Worm (Caenorhabditis elegans) whole organism, young adult: ENCODE measurements around the gene C50F4.9.

ENCODE experiments used
- B0035.1 ChIP-seq: sonication (generic microtip); optimal IDR thresholded peaks from 2 replicates; lab custom pipeline; 2016; ENCODE audit warnings: missing genetic modification characterization, mild to moderate bottlenecking, missing compliant biosample characterization, missing genotype, missing genetic modification reagents
- B0336.3 ChIP-seq: fragments of 200-800 bp; sonication (Bioruptor generic); IDR thresholded peaks from 2 replicates; pipeline ENCODE4 v1.3.6; 2022; ENCODE audit warnings: missing genetic modification characterization, missing compliant biosample characterization
- C06A6.2 ChIP-seq: fragments of 200-800 bp; sonication (Bioruptor generic); conservative IDR thresholded peaks from 2 replicates; pipeline ENCODE4 v1.3.6; 2022; ENCODE audit warnings: missing genetic modification characterization, missing compliant biosample characterization
- C17E4.6 ChIP-seq: fragments of 200-800 bp; sonication (Bioruptor generic); IDR thresholded peaks from 2 replicates; pipeline ENCODE4 v1.3.6; 2022; ENCODE audit warnings: missing genetic modification reagents, missing genetic modification characterization, missing compliant biosample characterization
- F22D6.2 ChIP-seq: sonication (generic microtip); optimal IDR thresholded peaks from 2 replicates; lab custom pipeline; 2016; ENCODE audit warnings: mild to moderate bottlenecking, missing genetic modification characterization, missing compliant biosample characterization
- F33H1.4 ChIP-seq: fragments of 200-800 bp; sonication (Bioruptor generic); IDR thresholded peaks from 2 replicates; pipeline ENCODE4 v1.3.6; 2022; ENCODE audit warnings: missing genetic modification reagents, missing genetic modification characterization, missing compliant biosample characterization
- F49E8.2 ChIP-seq: sonication (generic microtip); optimal IDR thresholded peaks from 3 replicates; lab custom pipeline; 2017; ENCODE audit warnings: missing genetic modification characterization, mild to moderate bottlenecking, missing compliant biosample characterization, antibody characterized with exemption, moderate library complexity; ENCODE audit not compliant: insufficient read depth
- K11D2.4 ChIP-seq: fragments of 200-800 bp; sonication (Bioruptor generic); IDR thresholded peaks from 2 replicates; pipeline ENCODE4 v1.3.6; 2022; ENCODE audit warnings: missing genetic modification reagents, missing genetic modification characterization, missing compliant biosample characterization
- Y53G8AR.9 ChIP-seq: fragments of 200-800 bp; sonication (Bioruptor generic); conservative IDR thresholded peaks from 2 replicates; pipeline ENCODE4 v1.3.6; 2022; ENCODE audit warnings: missing genetic modification reagents, missing genetic modification characterization, missing compliant biosample characterization
- Y56A3A.18 ChIP-seq: fragments of 200-800 bp; sonication (Bioruptor generic); IDR thresholded peaks from 2 replicates; pipeline ENCODE4 v1.3.6; 2022; ENCODE audit warnings: missing genetic modification reagents, missing genetic modification characterization, missing compliant biosample characterization
- Y79H2A.3 ChIP-seq: fragments of 200-800 bp; sonication (Bioruptor generic); conservative IDR thresholded peaks from 2 replicates; pipeline ENCODE4 v1.3.6; 2022; ENCODE audit warnings: missing genetic modification reagents, missing genetic modification characterization, missing compliant biosample characterization
- Y95B8A.8 ChIP-seq: fragments of 200-800 bp; sonication (Bioruptor generic); IDR thresholded peaks from 2 replicates; pipeline ENCODE4 v1.3.6; 2022; ENCODE audit warnings: missing genetic modification reagents, missing genetic modification characterization, missing compliant biosample characterization
- bed-2 ChIP-seq: fragments of 200-800 bp; sonication (Bioruptor generic); IDR thresholded peaks from 2 replicates; pipeline ENCODE4 v1.3.6; 2022; ENCODE audit warnings: missing genetic modification reagents, missing genetic modification characterization, missing compliant biosample characterization
- ccch-3 ChIP-seq: fragments of 200-800 bp; sonication (Bioruptor generic); optimal IDR thresholded peaks from 2 replicates; lab custom pipeline; 2018; ENCODE audit warnings: mild to moderate bottlenecking, missing genetic modification characterization, missing compliant biosample characterization
- ceh-58 ChIP-seq: fragments of 200-800 bp; sonication (Bioruptor generic); IDR thresholded peaks from 2 replicates; pipeline ENCODE4 v1.3.6; 2022; ENCODE audit warnings: missing genetic modification characterization, missing compliant biosample characterization
- ceh-91 ChIP-seq: fragments of 200-800 bp; sonication (Bioruptor generic); IDR thresholded peaks from 2 replicates; pipeline ENCODE4 v1.3.6; 2022; ENCODE audit warnings: missing genetic modification reagents, missing genetic modification characterization, missing compliant biosample characterization
- die-1 ChIP-seq: sonication (generic microtip); optimal IDR thresholded peaks from 2 replicates; lab custom pipeline; 2016; ENCODE audit warnings: missing genotype, mild to moderate bottlenecking, missing genetic modification characterization, missing compliant biosample characterization
- dox-1 ChIP-seq: fragments of 200-800 bp; sonication (Bioruptor generic); IDR thresholded peaks from 2 replicates; pipeline ENCODE4 v1.3.6; 2022; ENCODE audit warnings: missing genetic modification reagents, missing genetic modification characterization, missing compliant biosample characterization
- gei-17 ChIP-seq: fragments of 200-800 bp; sonication (Bioruptor generic); optimal IDR thresholded peaks from 2 replicates; lab custom pipeline; 2018; ENCODE audit warnings: mild to moderate bottlenecking, missing genetic modification characterization, missing compliant biosample characterization
- him-1 ChIP-seq: sonication (generic microtip); optimal IDR thresholded peaks from 2 replicates; lab custom pipeline; 2016; ENCODE audit warnings: missing genotype, missing genetic modification reagents, missing genetic modification characterization, missing compliant biosample characterization
- hmg-1.2 ChIP-seq: fragments of 200-800 bp; sonication (Bioruptor generic); IDR thresholded peaks from 2 replicates; pipeline ENCODE4 v1.3.6; 2022; ENCODE audit warnings: missing genetic modification reagents, missing genetic modification characterization, missing compliant biosample characterization
- hsf-1 ChIP-seq: fragments of 200-800 bp; sonication (Bioruptor generic); IDR thresholded peaks from 2 replicates; pipeline ENCODE4 v1.3.6; 2022; ENCODE audit warnings: missing genetic modification reagents, missing genetic modification characterization, missing compliant biosample characterization
- let-526 ChIP-seq: fragments of 200-800 bp; sonication (Bioruptor generic); IDR thresholded peaks from 2 replicates; pipeline ENCODE4 v1.3.6; 2022; ENCODE audit warnings: missing genetic modification reagents, missing genetic modification characterization, missing compliant biosample characterization
- lir-1 ChIP-seq: fragments of 200-800 bp; sonication (Bioruptor generic); conservative IDR thresholded peaks from 2 replicates; pipeline ENCODE4 v1.3.6; 2022; ENCODE audit warnings: missing genetic modification reagents, missing genetic modification characterization, missing compliant biosample characterization
- madf-10 ChIP-seq: sonication (generic microtip); optimal IDR thresholded peaks from 2 replicates; lab custom pipeline; 2016; ENCODE audit warnings: mild to moderate bottlenecking, missing genetic modification characterization, missing compliant biosample characterization
- nfyb-1 ChIP-seq: fragments of 200-800 bp; sonication (Bioruptor generic); IDR thresholded peaks from 2 replicates; pipeline ENCODE4 v1.3.6; 2022; ENCODE audit warnings: missing genetic modification reagents, missing genetic modification characterization, missing compliant biosample characterization
- rcor-1 ChIP-seq: fragments of 200-800 bp; sonication (Bioruptor generic); IDR thresholded peaks from 2 replicates; pipeline ENCODE4 v1.3.6; 2022; ENCODE audit warnings: missing genetic modification reagents, missing genetic modification characterization, missing compliant biosample characterization
- sdz-38 ChIP-seq: sonication (generic microtip); optimal IDR thresholded peaks from 2 replicates; lab custom pipeline; 2016; ENCODE audit warnings: missing genotype, missing genetic modification characterization, missing compliant biosample characterization
- sea-2 ChIP-seq: fragments of 200-800 bp; sonication (Bioruptor generic); IDR thresholded peaks from 2 replicates; pipeline ENCODE4 v1.3.6; 2022; ENCODE audit warnings: missing genetic modification characterization, missing compliant biosample characterization
- snpc-1.1 ChIP-seq: sonication (generic microtip); optimal IDR thresholded peaks from 2 replicates; lab custom pipeline; 2017; ENCODE audit warnings: missing genetic modification characterization, mild to moderate bottlenecking, missing compliant biosample characterization, antibody characterized with exemption, moderate library complexity, missing genotype, missing genetic modification reagents; ENCODE audit not compliant: insufficient read depth
- snpc-1.3 ChIP-seq: sonication (generic microtip); optimal IDR thresholded peaks from 2 replicates; lab custom pipeline; 2017; ENCODE audit warnings: missing genetic modification characterization, mild to moderate bottlenecking, missing compliant biosample characterization, antibody characterized with exemption, moderate library complexity, missing genotype, missing genetic modification reagents; ENCODE audit not compliant: insufficient read depth
- somi-1 ChIP-seq: fragments of 200-800 bp; sonication (Bioruptor generic); optimal IDR thresholded peaks from 2 replicates; lab custom pipeline; 2018; ENCODE audit warnings: mild to moderate bottlenecking, missing genetic modification characterization, missing compliant biosample characterization
- sptf-2 ChIP-seq: fragments of 200-800 bp; sonication (Bioruptor generic); optimal IDR thresholded peaks from 2 replicates; lab custom pipeline; 2018; ENCODE audit warnings: mild to moderate bottlenecking, missing genetic modification characterization, missing compliant biosample characterization
- tbp1 ChIP-seq: fragments of 200-800 bp; sonication (Bioruptor generic); optimal IDR thresholded peaks from 2 replicates; lab custom pipeline; 2018; ENCODE audit warnings: mild to moderate bottlenecking, missing genetic modification characterization, missing compliant biosample characterization
- unc-62 ChIP-seq: fragments of 150-350 bp; optimal IDR thresholded peaks from 2 replicates; lab custom pipeline; 2014; ENCODE audit warnings: missing biosample characterization, missing genetic modification reagents, missing genetic modification characterization
- xnd-1 ChIP-seq: sonication (generic microtip); optimal IDR thresholded peaks from 2 replicates; lab custom pipeline; 2016; ENCODE audit warnings: missing genotype, missing genetic modification reagents, missing genetic modification characterization, missing compliant biosample characterization
- zfh-2 ChIP-seq: fragments of 200-800 bp; sonication (Bioruptor generic); conservative IDR thresholded peaks from 2 replicates; pipeline ENCODE4 v1.3.6; 2022; ENCODE audit warnings: missing genetic modification reagents, missing genetic modification characterization, missing compliant biosample characterization
- ztf-18 ChIP-seq: sonication (generic microtip); optimal IDR thresholded peaks from 2 replicates; lab custom pipeline; 2016; ENCODE audit warnings: missing genotype, mild to moderate bottlenecking, missing genetic modification characterization, missing compliant biosample characterization

Gene C50F4.9

DNA sequence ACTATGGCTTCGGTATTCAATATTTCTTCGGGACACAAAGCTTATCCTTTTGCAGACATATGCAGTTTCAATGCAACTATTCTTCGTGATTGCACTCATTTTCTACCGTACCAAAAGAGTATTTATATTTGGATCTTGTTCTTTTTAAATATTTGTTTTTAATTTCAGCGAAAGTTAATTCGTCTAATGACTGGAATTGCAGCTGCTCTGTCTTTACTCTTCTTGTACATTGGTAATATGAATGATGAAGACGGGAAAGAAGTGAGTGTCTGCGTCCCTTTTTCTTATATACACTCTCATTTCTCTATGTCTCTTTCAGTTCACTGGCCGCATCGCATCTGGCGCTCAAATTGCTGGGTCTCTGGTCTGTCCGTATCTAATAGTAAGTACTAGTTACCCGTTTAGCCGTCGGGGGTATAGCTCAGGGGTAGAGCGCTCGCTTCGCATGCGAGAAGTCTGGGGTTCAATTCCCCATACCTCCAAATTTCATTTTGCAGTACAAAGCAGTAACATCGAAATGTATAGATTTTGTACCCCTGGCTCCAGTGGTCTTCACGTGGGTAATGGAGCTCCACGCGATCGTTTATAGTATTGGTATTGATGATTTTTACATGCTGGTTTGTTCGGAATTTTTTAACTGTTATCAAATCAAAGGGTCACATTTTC lies 20.7 kb downstream of the C50F4.9 start (continued):
- TF ChIP-seq nfyb-1 (GFP tag; lab: Robert Waterston, UW) (peak; percentile 89), C06A6.2 (GFP tag; lab: Robert Waterston, UW) (peak; percentile 43; the same call in 1 of the 2 replicates), somi-1 (GFP tag; lab: Kevin White, UChicago) (peak; percentile 40), ceh-91 (no peak), sea-2 (GFP tag; lab: Robert Waterston, UW) (no peak), ztf-18 (tag; lab: Kevin White, UChicago) (peak; percentile 78), ceh-58 (GFP tag; lab: Robert Waterston, UW) (0 out of 2 replicates have a peak, but pooled peaks have one; percentile 36), let-526 (GFP tag; lab: Robert Waterston, UW) (peak; percentile 74; the same call in 1 of the 2 replicates), rcor-1 (GFP tag; lab: Robert Waterston, UW) (peak; percentile 78), die-1 (tag; lab: Kevin White, UChicago) (peak; percentile 74), hmg-1.2 (GFP tag; lab: Robert Waterston, UW) (peak; percentile 91), sdz-38 (tag; lab: Kevin White, UChicago) (peak; percentile 20), C17E4.6 (GFP tag; lab: Robert Waterston, UW) (no peak), F33H1.4 (GFP tag; lab: Robert Waterston, UW) (0 out of 2 replicates have a peak, but pooled peaks have one; percentile 11), tbp1 (peak; percentile 96), K11D2.4 (GFP tag; lab: Robert Waterston, UW) (0 out of 2 replicates have a peak, but pooled peaks have one; percentile 49), lir-1 (GFP tag; lab: Robert Waterston, UW) (peak; percentile 70), Y79H2A.3 (no peak), unc-62 (GFP tag; lab: Kevin White, UChicago) (no peak), snpc-1.3 (peak; percentile 67), him-1 (tag; lab: Kevin White, UChicago) (peak; percentile 88), xnd-1 (tag; lab: Kevin White, UChicago) (no peak), dox-1 (peak; percentile 80), B0035.1 (tag; lab: Kevin White, UChicago) (no peak)

DNA sequence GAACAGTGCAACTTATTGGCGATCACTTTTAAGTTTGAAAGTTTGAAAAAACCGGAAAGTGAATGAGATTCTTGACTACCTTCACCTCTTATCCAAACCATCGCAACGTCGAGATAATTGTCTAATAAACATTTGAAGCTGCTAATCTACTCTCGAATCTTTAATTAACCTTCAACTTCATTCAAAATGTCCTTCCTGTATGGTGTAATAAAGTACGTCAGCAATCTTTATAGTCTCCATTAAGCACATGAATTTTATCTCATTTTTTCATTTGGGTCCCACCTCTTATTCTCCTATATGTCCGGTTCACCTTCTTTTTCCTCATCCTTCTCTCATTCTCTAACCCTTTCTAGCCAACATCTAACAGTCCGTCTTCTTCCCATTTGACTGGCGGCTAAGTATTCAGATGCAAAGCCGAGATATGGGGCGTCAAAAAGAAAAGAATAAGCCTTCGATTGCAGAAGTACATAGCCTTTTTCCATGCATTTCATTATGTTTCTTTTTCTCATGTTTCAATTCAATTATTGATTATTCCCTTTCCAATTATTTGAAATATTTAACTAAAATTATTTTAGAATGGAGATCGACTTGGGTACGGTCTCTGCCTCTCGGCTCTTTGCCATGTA lies 23.1 kb downstream of the C50F4.9 start, which contains the start of gene swt-5:
TSS of gene swt-5 (plus strand) at position 576 of the 626 bp plus-strand sequence.
- TF ChIP-seq snpc-1.1: no peak
- no peak for TF ChIP-seq Y56A3A.18 (GFP tag; lab: Robert Waterston, UW)
- TF ChIP-seq madf-10: no peak
- no peak for TF ChIP-seq gei-17 (GFP tag; lab: Kevin White, UChicago)
- no peak for TF ChIP-seq F33H1.4 (GFP tag; lab: Robert Waterston, UW)
- TF ChIP-seq Y53G8AR.9 (GFP tag; lab: Robert Waterston, UW): no peak
- no peak for TF ChIP-seq rcor-1 (GFP tag; lab: Robert Waterston, UW)
- TF ChIP-seq Y95B8A.8: no peak
- TF ChIP-seq zfh-2 (GFP tag; lab: Robert Waterston, UW): no peak
- no peak for TF ChIP-seq sptf-2 (GFP tag; lab: Kevin White, UChicago)
- TF ChIP-seq bed-2 (GFP tag; lab: Robert Waterston, UW): no peak
- no peak for TF ChIP-seq F22D6.2 (tag; lab: Kevin White, UChicago)
- no peak for TF ChIP-seq F49E8.2
- TF ChIP-seq ccch-3 (GFP tag; lab: Kevin White, UChicago): no peak
- no peak for TF ChIP-seq somi-1 (GFP tag; lab: Kevin White, UChicago)
- TF ChIP-seq B0336.3 (GFP tag; lab: Robert Waterston, UW): no peak
- TF ChIP-seq hsf-1 (GFP tag; lab: Robert Waterston, UW): no peak
